Worm (Caenorhabditis elegans) whole organism, L4/young adult: ENCODE data around the gene F44E7.4.
A peak's percentile ranks its signal among the peaks of the same experiment; 100 is the strongest.

Source experiments
- W03F9.2 ChIP-seq: fragments of 150-350 bp; optimal IDR thresholded peaks from 2 replicates; lab custom pipeline; 2014; ENCODE audit warnings: missing biosample characterization, missing genetic modification characterization
- dao-5 ChIP-seq: sonication (generic microtip); optimal IDR thresholded peaks from 2 replicates; lab custom pipeline; 2016; ENCODE audit warnings: missing genotype, missing genetic modification characterization, moderate library complexity, missing compliant biosample characterization
- him-1 ChIP-seq: sonication (generic microtip); optimal IDR thresholded peaks from 2 replicates; lab custom pipeline; 2016; ENCODE audit warnings: missing genotype, missing genetic modification reagents, missing genetic modification characterization, missing compliant biosample characterization

ce11 chrV:5780713-5781360 lies 4.1 kb upstream of the F44E7.4 start, which contains the start of gene F44E7.5:
- TF ChIP-seq him-1 (tag; lab: Kevin White, UChicago) (no peak), dao-5 (tag; lab: Kevin White, UChicago) (no peak), W03F9.2 (peak; percentile 50)
